Fruit fly (Drosophila melanogaster) whole organism, embryonic: ENCODE measurements around the gene CG17154.
A peak's percentile ranks its signal among the peaks of the same experiment; 100 is the strongest.

ENCODE experiments used
- C15 ChIP-seq: fragments of 200-800 bp; sonication (Bioruptor generic); IDR thresholded peaks from 3 replicates; pipeline ENCODE4 v1.3.6; 2022; ENCODE audit warnings: missing biosample characterization, missing genetic modification characterization
- CG11085 ChIP-seq: fragments of 200-800 bp; sonication (Bioruptor generic); IDR thresholded peaks from 2 replicates; pipeline ENCODE4 v1.3.6; 2022; ENCODE audit warnings: missing biosample characterization, missing genetic modification characterization
- CG11560 ChIP-seq: fragments of 200-800 bp; sonication (Bioruptor generic); IDR thresholded peaks from 3 replicates; pipeline ENCODE4 v1.3.6; 2022; ENCODE audit warnings: missing biosample characterization, missing genetic modification characterization
- CG12299 ChIP-seq: fragments of 200-800 bp; sonication (Bioruptor generic); optimal IDR thresholded peaks from 2 replicates; lab custom pipeline; 2018; ENCODE audit warnings: missing biosample characterization, mild to moderate bottlenecking, missing genetic modification characterization
- CG12391 ChIP-seq: fragments of 200-800 bp; sonication (Bioruptor generic); optimal IDR thresholded peaks from 3 replicates; lab custom pipeline; 2018; ENCODE audit warnings: missing biosample characterization, mild to moderate bottlenecking, missing genetic modification characterization, moderate library complexity
- CG12769 ChIP-seq: fragments of 200-800 bp; sonication (Bioruptor generic); optimal IDR thresholded peaks from 2 replicates; lab custom pipeline; 2019; ENCODE audit warnings: missing biosample characterization, mild to moderate bottlenecking, missing genetic modification characterization, moderate library complexity
- CG13894 ChIP-seq: fragments of 200-800 bp; sonication (Bioruptor generic); optimal IDR thresholded peaks from 3 replicates; lab custom pipeline; 2018; ENCODE audit warnings: missing biosample characterization, mild to moderate bottlenecking, missing genetic modification characterization, moderate library complexity
- CG14441 ChIP-seq: fragments of 200-800 bp; sonication (Bioruptor generic); IDR thresholded peaks from 2 replicates; pipeline ENCODE4 v1.3.6; 2022; ENCODE audit warnings: missing biosample characterization, missing genetic modification characterization
- CG2129 ChIP-seq: fragments of 200-800 bp; sonication (Bioruptor generic); IDR thresholded peaks from 2 replicates; pipeline ENCODE4 v1.3.6; 2022; ENCODE audit warnings: missing biosample characterization, missing genetic modification characterization; ENCODE audit not compliant: partially characterized antibody
- CG30403 ChIP-seq: fragments of 200-800 bp; sonication (Bioruptor generic); optimal IDR thresholded peaks from 3 replicates; lab custom pipeline; 2016; ENCODE audit warnings: missing biosample characterization, missing genetic modification characterization
- CG32772 ChIP-seq: fragments of 200-800 bp; sonication (Bioruptor generic); IDR thresholded peaks from 2 replicates; pipeline ENCODE4 v1.3.6; 2022; ENCODE audit warnings: missing biosample characterization, missing genetic modification characterization
- CG8281 ChIP-seq: fragments of 200-800 bp; sonication (Bioruptor generic); optimal IDR thresholded peaks from 2 replicates; lab custom pipeline; 2018; ENCODE audit warnings: missing biosample characterization, mild to moderate bottlenecking, missing genetic modification characterization, moderate library complexity
- Dfd ChIP-seq, 2 experiments: fragments of >200 bp; optimal IDR thresholded peaks; 2 replicates each; lab custom pipeline; 2017; ENCODE audit warnings: missing biosample characterization in 2 of 2, missing genetic modification characterization in 2 of 2
- Dip2 ChIP-seq: fragments of 200-800 bp; sonication (Bioruptor generic); IDR thresholded peaks from 2 replicates; pipeline ENCODE4 v1.3.6; 2022; ENCODE audit warnings: missing biosample characterization, missing genetic modification characterization
- Doc3 ChIP-seq: fragments of 200-800 bp; sonication (Bioruptor generic); IDR thresholded peaks from 3 replicates; pipeline ENCODE4 v1.3.6; 2022; ENCODE audit warnings: missing biosample characterization, missing genetic modification characterization; ENCODE audit not compliant: partially characterized antibody
- Drgx ChIP-seq: fragments of 200-800 bp; sonication (Bioruptor generic); IDR thresholded peaks from 2 replicates; pipeline ENCODE4 v1.3.6; 2022; ENCODE audit warnings: missing biosample characterization, missing genetic modification characterization
- E2f1 ChIP-seq: fragments of 200-800 bp; sonication (Bioruptor generic); IDR thresholded peaks from 2 replicates; pipeline ENCODE4 v1.3.6; 2022; ENCODE audit warnings: missing biosample characterization, missing genetic modification characterization
- Elba2 ChIP-seq: fragments of 200-800 bp; sonication (Bioruptor generic); optimal IDR thresholded peaks from 3 replicates; lab custom pipeline; 2016; ENCODE audit warnings: missing biosample characterization, missing genetic modification characterization
- Ets65A ChIP-seq: fragments of 200-800 bp; sonication (Bioruptor generic); peaks from one replicate; lab custom pipeline; 2016; ENCODE audit warnings: missing biosample characterization, missing genetic modification characterization
- Hmx ChIP-seq: fragments of 200-800 bp; sonication (Bioruptor generic); optimal IDR thresholded peaks from 2 replicates; lab custom pipeline; 2016; ENCODE audit warnings: missing biosample characterization, missing genetic modification characterization
- Hr39 ChIP-seq: fragments of >200 bp; optimal IDR thresholded peaks from 2 replicates; lab custom pipeline; 2017
- Med ChIP-seq: fragments of 200-800 bp; sonication (Bioruptor generic); peaks from one replicate; lab custom pipeline; 2016; ENCODE audit warnings: missing biosample characterization, missing genetic modification characterization, mild to moderate bottlenecking, inconsistent platforms, moderate library complexity
- NfI ChIP-seq: fragments of 200-800 bp; sonication (Bioruptor generic); optimal IDR thresholded peaks from 3 replicates; lab custom pipeline; 2018; ENCODE audit warnings: missing biosample characterization, mild to moderate bottlenecking, missing genetic modification characterization, moderate library complexity
- Spps ChIP-seq: fragments of 200-800 bp; sonication (Bioruptor generic); optimal IDR thresholded peaks from 2 replicates; lab custom pipeline; 2018; ENCODE audit warnings: missing biosample characterization, mild to moderate bottlenecking, missing genetic modification characterization
- Stat92E ChIP-seq, 3 experiments: fragments of >200 bp in 2 of 3; fragments of 200-800 bp in 1 of 3; sonication (Bioruptor generic) in 1 of 3; optimal IDR thresholded peaks; 2 replicates each; lab custom pipeline; 2017 to 2019; ENCODE audit warnings: missing biosample characterization in 3 of 3, missing genetic modification characterization in 3 of 3, mild to moderate bottlenecking in 1 of 3, moderate library complexity in 1 of 3
- Usf ChIP-seq: fragments of 200-800 bp; sonication (Bioruptor generic); optimal IDR thresholded peaks from 2 replicates; lab custom pipeline; 2017; ENCODE audit warnings: missing genotype, missing biosample characterization, missing genetic modification characterization
- Vsx1 ChIP-seq: fragments of 200-800 bp; sonication (Bioruptor generic); optimal IDR thresholded peaks from 2 replicates; lab custom pipeline; 2017; ENCODE audit warnings: missing biosample characterization, mild to moderate bottlenecking, missing genetic modification characterization, missing genetic modification reagents
- Xbp1 ChIP-seq: fragments of 200-800 bp; sonication (Bioruptor generic); optimal IDR thresholded peaks from 3 replicates; lab custom pipeline; 2016; ENCODE audit warnings: missing biosample characterization, mild to moderate bottlenecking, missing genetic modification characterization
- abd-A ChIP-seq: fragments of 200-800 bp; sonication (Bioruptor generic); optimal IDR thresholded peaks from 3 replicates; lab custom pipeline; 2019; ENCODE audit warnings: missing biosample characterization, mild to moderate bottlenecking, missing genetic modification characterization, moderate library complexity
- chinmo ChIP-seq: fragments of 200-800 bp; sonication (Bioruptor generic); IDR thresholded peaks from 4 replicates; pipeline ENCODE4 v1.3.6; 2022; ENCODE audit warnings: missing biosample characterization, missing genetic modification characterization; ENCODE audit not compliant: partially characterized antibody
- ci ChIP-seq: fragments of 200-800 bp; sonication (Bioruptor generic); IDR thresholded peaks from 3 replicates; pipeline ENCODE4 v1.3.6; 2022; ENCODE audit warnings: missing biosample characterization, missing genetic modification characterization
- crc ChIP-seq: fragments of 200-800 bp; sonication (Bioruptor generic); optimal IDR thresholded peaks from 2 replicates; lab custom pipeline; 2016; ENCODE audit warnings: missing biosample characterization, missing genetic modification characterization
- cwo ChIP-seq: fragments of 200-800 bp; sonication (Bioruptor generic); optimal IDR thresholded peaks from 3 replicates; lab custom pipeline; 2017; ENCODE audit warnings: missing biosample characterization, missing genetic modification characterization, mild to moderate bottlenecking, moderate library complexity, missing genetic modification reagents
- dan ChIP-seq: fragments of 200-800 bp; sonication (Bioruptor generic); IDR thresholded peaks from 2 replicates; pipeline ENCODE4 v1.3.6; 2022; ENCODE audit warnings: missing biosample characterization, missing genetic modification characterization
- exex ChIP-seq: fragments of 200-800 bp; sonication (Bioruptor generic); optimal IDR thresholded peaks from 4 replicates; lab custom pipeline; 2018; ENCODE audit warnings: missing biosample characterization, mild to moderate bottlenecking, missing genetic modification characterization, moderate library complexity
- gcm ChIP-seq: fragments of 200-800 bp; sonication (Bioruptor generic); optimal IDR thresholded peaks from 2 replicates; lab custom pipeline; 2019; ENCODE audit warnings: missing biosample characterization, mild to moderate bottlenecking, missing genetic modification characterization, moderate library complexity
- hkb ChIP-seq, 2 experiments: fragments of 200-800 bp in 1 of 2; fragments of >200 bp in 1 of 2; sonication (Bioruptor generic) in 1 of 2; IDR thresholded peaks in 1 of 2; optimal IDR thresholded peaks in 1 of 2; 2 replicates each; pipeline versions ENCODE4 v1.3.6 to Lab custom; 2017 to 2022; ENCODE audit warnings: missing biosample characterization in 1 of 2, missing genetic modification characterization in 1 of 2
- kni ChIP-seq: fragments of 200-800 bp; sonication (Bioruptor generic); optimal IDR thresholded peaks from 3 replicates; lab custom pipeline; 2017; ENCODE audit warnings: mild to moderate bottlenecking, missing biosample characterization, missing genetic modification reagents, missing genetic modification characterization
- lmd ChIP-seq: fragments of 200-800 bp; sonication (Bioruptor generic); IDR thresholded peaks from 2 replicates; pipeline ENCODE4 v1.3.6; 2022; ENCODE audit warnings: missing biosample characterization, missing genetic modification characterization
- mam ChIP-seq: fragments of 200-800 bp; sonication (Bioruptor generic); optimal IDR thresholded peaks from 3 replicates; lab custom pipeline; 2016; ENCODE audit warnings: missing biosample characterization, missing genetic modification characterization
- prd ChIP-seq, 3 experiments: fragments of >200 bp in 2 of 3; fragments of 200-800 bp in 1 of 3; sonication (Bioruptor generic) in 1 of 3; optimal IDR thresholded peaks in 2 of 3; IDR thresholded peaks in 1 of 3; 2 replicates in 2 of 3; 3 replicates in 1 of 3; pipeline versions ENCODE4 v1.3.6 to Lab custom; 2017 to 2022; ENCODE audit warnings: missing biosample characterization in 1 of 3, missing genetic modification characterization in 1 of 3
- pros ChIP-seq: fragments of 200-800 bp; sonication (Bioruptor generic); optimal IDR thresholded peaks from 3 replicates; lab custom pipeline; 2019; ENCODE audit warnings: missing biosample characterization, mild to moderate bottlenecking, missing genetic modification characterization, moderate library complexity
- sima ChIP-seq: fragments of 200-800 bp; sonication (Bioruptor generic); optimal IDR thresholded peaks from 2 replicates; lab custom pipeline; 2016; ENCODE audit warnings: missing biosample characterization, missing genetic modification characterization
- sr ChIP-seq: fragments of 200-800 bp; sonication (Bioruptor generic); IDR thresholded peaks from 3 replicates; pipeline ENCODE4 v1.3.6; 2022; ENCODE audit warnings: missing biosample characterization, missing genetic modification characterization
- toy ChIP-seq: fragments of 200-800 bp; sonication (Bioruptor generic); IDR thresholded peaks from 2 replicates; pipeline ENCODE4 v1.3.6; 2022; ENCODE audit warnings: missing biosample characterization, missing genetic modification characterization
- trh ChIP-seq: fragments of 200-800 bp; sonication (Bioruptor generic); optimal IDR thresholded peaks from 2 replicates; lab custom pipeline; 2016; ENCODE audit warnings: missing biosample characterization, missing genetic modification characterization
- twi ChIP-seq: fragments of 200-800 bp; optimal IDR thresholded peaks from 2 replicates; lab custom pipeline; 2019; ENCODE audit warnings: missing biosample characterization, mild to moderate bottlenecking, missing genetic modification characterization, moderate library complexity
- vfl ChIP-seq: fragments of 200-800 bp; sonication (Bioruptor generic); optimal IDR thresholded peaks from 2 replicates; lab custom pipeline; 2016; ENCODE audit warnings: missing biosample characterization, missing genetic modification characterization
- zf30C ChIP-seq: fragments of 200-800 bp; sonication (Bioruptor generic); optimal IDR thresholded peaks from 3 replicates; lab custom pipeline; 2018; ENCODE audit warnings: missing biosample characterization, mild to moderate bottlenecking, missing genetic modification characterization

Gene CG17154

DNA sequence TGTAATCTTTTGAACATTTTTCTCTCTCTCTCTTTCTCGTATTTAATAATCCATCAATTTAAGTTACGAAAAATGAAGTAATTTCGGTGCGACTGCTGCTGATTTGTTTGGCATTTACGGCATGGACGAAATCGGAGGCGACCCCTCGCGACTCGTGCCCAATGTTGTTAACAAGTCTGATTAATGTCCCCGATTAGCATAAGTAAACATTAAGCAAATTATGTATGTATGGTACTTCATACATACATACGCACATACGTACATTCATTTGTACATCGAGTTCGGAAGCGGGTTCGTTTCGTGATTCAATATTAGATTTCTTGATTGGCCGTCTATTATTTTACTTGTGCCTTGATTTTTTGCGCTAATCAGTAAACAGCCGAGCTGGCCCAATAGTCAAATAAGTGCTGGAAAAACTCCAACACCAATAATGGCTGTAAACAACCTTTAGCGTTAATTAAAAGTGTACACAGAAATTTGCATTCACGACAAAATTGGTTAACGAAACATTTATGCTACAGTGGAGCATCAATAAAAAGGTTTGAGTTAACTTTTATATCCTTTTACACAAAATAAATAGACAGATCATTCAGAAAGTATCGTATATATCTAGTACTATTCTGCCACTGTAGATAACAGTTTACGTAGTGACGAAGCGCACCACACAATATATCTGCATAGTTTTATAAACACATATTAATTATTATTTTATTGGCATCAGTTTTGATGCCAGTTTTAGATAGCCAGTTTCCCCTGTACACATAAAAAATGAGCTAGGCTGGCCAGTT lies 2.7 kb downstream of the CG17154 start (continued):
- TF ChIP-seq Elba2 (GFP tag; lab: Kevin White, UChicago) (no peak), CG12299 (no peak), Stat92E (GFP tag; optimal IDR thresholded peaks at IDR 0.05; lab: Kevin White, UChicago) (no peak), C15 (GFP tag; lab: Robert Waterston, UW) (no peak), CG2129 (no peak), twi (peak; percentile 23), gcm (no peak), sima (GFP tag; lab: Kevin White, UChicago) (no peak), toy (GFP tag; lab: Robert Waterston, UW) (no peak), zf30C (no peak), Spps (tag; lab: Kevin White, UChicago) (no peak), Dip2 (GFP tag; lab: Robert Waterston, UW) (no peak), Drgx (GFP tag; lab: Robert Waterston, UW) (peak; percentile 38; the same call in 1 of the 2 replicates), Doc3 (GFP tag; lab: Robert Waterston, UW) (no peak), Dfd (GFP tag; optimal IDR thresholded peaks at IDR 0.05; lab: Kevin White, UChicago) (no peak), mam (peak; percentile 56), exex (peak; percentile 46), CG30403 (peak; percentile 68), vfl (no peak), Vsx1 (GFP tag; lab: Kevin White, UChicago) (no peak), ci (GFP tag; lab: Robert Waterston, UW) (0 out of 3 replicates have a peak, but pooled peaks have one; percentile 38), CG32772 (0 out of 2 replicates have a peak, but pooled peaks have one; percentile 35), lmd (peak; percentile 78)

DNA sequence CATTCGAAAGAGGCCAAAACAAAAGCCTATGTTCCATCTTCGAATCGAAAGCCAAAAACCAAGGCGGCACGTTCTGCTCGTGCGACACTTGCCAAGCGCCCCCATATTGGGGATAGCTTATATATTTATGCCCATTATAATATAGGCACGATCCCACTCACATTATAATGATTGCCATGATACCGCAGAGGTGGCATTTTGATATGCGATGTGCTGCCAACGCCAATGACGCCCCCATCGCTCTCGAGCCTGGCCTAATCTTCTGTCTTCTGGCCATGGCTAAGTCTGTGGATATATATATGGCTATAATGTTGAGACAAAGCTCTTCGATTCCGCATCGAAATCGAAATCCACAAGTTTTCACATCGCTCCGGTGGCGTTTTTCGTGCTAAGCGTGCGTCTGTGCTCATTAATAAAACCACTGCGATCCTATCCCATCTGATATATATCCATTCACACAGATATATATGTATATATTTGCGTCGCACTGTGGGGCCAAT lies 4.5 kb downstream of the CG17154 start:
- no peak for TF ChIP-seq CG11085
- TF ChIP-seq prd (optimal IDR thresholded peaks at IDR 0.05; lab: Kevin White, UChicago), result no peak
- TF ChIP-seq prd (GFP tag; IDR thresholded peaks at IDR 0.05; lab: Robert Waterston, UW), result 0 out of 3 replicates have a peak, but pooled peaks have one; percentile 14
- no peak for TF ChIP-seq Xbp1 (GFP tag; lab: Kevin White, UChicago)
- peak; percentile 89 for TF ChIP-seq sr (GFP tag; lab: Robert Waterston, UW)
- peak; percentile 17 for TF ChIP-seq kni (GFP tag; lab: Kevin White, UChicago)
- TF ChIP-seq hkb (optimal IDR thresholded peaks at IDR 0.05; lab: Kevin White, UChicago), result no peak
- no peak for TF ChIP-seq hkb (GFP tag; IDR thresholded peaks at IDR 0.05; lab: Robert Waterston, UW)
- no peak for TF ChIP-seq CG11560
- no peak for TF ChIP-seq Hmx (GFP tag; lab: Kevin White, UChicago)
- TF ChIP-seq CG12769 (tag; lab: Kevin White, UChicago), result peak; percentile 28
- peak; percentile 62 for TF ChIP-seq abd-A (tag; lab: Kevin White, UChicago)
- TF ChIP-seq CG8281 (tag; lab: Kevin White, UChicago), result no peak
- no peak for TF ChIP-seq Usf (GFP tag; lab: Kevin White, UChicago)
- TF ChIP-seq NfI (GFP tag; lab: Kevin White, UChicago), result no peak
- TF ChIP-seq chinmo (GFP tag; lab: Robert Waterston, UW), result 0 out of 4 replicates have a peak, but pooled peaks have one; percentile 38
- peak; percentile 96 for TF ChIP-seq CG13894 (tag; lab: Kevin White, UChicago)
- peak; percentile 48 for TF ChIP-seq cwo (GFP tag; lab: Kevin White, UChicago)
- peak; percentile 3 for TF ChIP-seq Ets65A (GFP tag; lab: Kevin White, UChicago)
- no peak for TF ChIP-seq pros (GFP tag; lab: Kevin White, UChicago)
- TF ChIP-seq Dfd (GFP tag; optimal IDR thresholded peaks at IDR 0.05; lab: Kevin White, UChicago), result no peak
- no peak for TF ChIP-seq crc (GFP tag; lab: Kevin White, UChicago)
- no peak for TF ChIP-seq CG14441 (GFP tag; lab: Robert Waterston, UW)
- no peak for TF ChIP-seq Hr39
- TF ChIP-seq E2f1 (GFP tag; lab: Robert Waterston, UW), result no peak
- TF ChIP-seq dan (GFP tag; lab: Robert Waterston, UW), result no peak
- no peak for TF ChIP-seq CG12391 (tag; lab: Kevin White, UChicago)
- peak; percentile 64 for TF ChIP-seq Med (GFP tag; lab: Kevin White, UChicago)
- no peak for TF ChIP-seq trh (GFP tag; lab: Kevin White, UChicago)
- no peak for TF ChIP-seq CG30403
